Worm (Caenorhabditis elegans) whole organism, mixed stage, embryonic: ENCODE data around the gene R10D12.6.

Experiments used
- M03D4.4 ChIP-seq: sonication (generic microtip); optimal IDR thresholded peaks from 2 replicates; lab custom pipeline; 2017; ENCODE audit warnings: mild to moderate bottlenecking, missing genetic modification characterization, missing compliant biosample characterization
- bed-3 ChIP-seq: fragments of 200-800 bp; sonication (Bioruptor generic); optimal IDR thresholded peaks from 3 replicates; lab custom pipeline; 2018; ENCODE audit warnings: mild to moderate bottlenecking, missing genetic modification characterization, moderate library complexity, missing compliant biosample characterization
- blmp-1 ChIP-seq: fragments of 150-350 bp; optimal IDR thresholded peaks from 2 replicates; lab custom pipeline; 2014; ENCODE audit warnings: missing biosample characterization, missing genetic modification characterization
- ceh-39 ChIP-seq: fragments of 150-350 bp; optimal IDR thresholded peaks from 2 replicates; lab custom pipeline; 2014; ENCODE audit warnings: missing biosample characterization, missing genetic modification characterization
- ceh-83 ChIP-seq: fragments of 200-800 bp; sonication (Bioruptor generic); optimal IDR thresholded peaks from 2 replicates; lab custom pipeline; 2018; ENCODE audit warnings: mild to moderate bottlenecking, missing genetic modification characterization, missing compliant biosample characterization
- ces-1 ChIP-seq: fragments of 150-350 bp; optimal IDR thresholded peaks from 2 replicates; lab custom pipeline; 2014; ENCODE audit warnings: missing biosample characterization, missing genetic modification reagents, missing genetic modification characterization
- cnd-1 ChIP-seq: fragments of 200-800 bp; sonication (Bioruptor generic); optimal IDR thresholded peaks from 2 replicates; lab custom pipeline; 2018; ENCODE audit warnings: mild to moderate bottlenecking, missing genetic modification characterization, missing compliant biosample characterization
- drap-1 ChIP-seq: fragments of 200-800 bp; sonication (Bioruptor generic); optimal IDR thresholded peaks from 3 replicates; lab custom pipeline; 2018; ENCODE audit warnings: mild to moderate bottlenecking, missing genetic modification characterization, missing compliant biosample characterization
- elt-1 ChIP-seq: sonication (generic microtip); optimal IDR thresholded peaks from 2 replicates; lab custom pipeline; 2017; ENCODE audit warnings: missing genetic modification characterization, mild to moderate bottlenecking, missing compliant biosample characterization, antibody characterized with exemption, moderate library complexity, borderline replicate concordance; ENCODE audit not compliant: insufficient read depth
- elt-3 ChIP-seq: fragments of 150-350 bp; optimal IDR thresholded peaks from 2 replicates; lab custom pipeline; 2014; ENCODE audit warnings: missing biosample characterization, missing genetic modification characterization
- flh-1 ChIP-seq: fragments of 200-800 bp; sonication (Bioruptor generic); optimal IDR thresholded peaks from 2 replicates; lab custom pipeline; 2018; ENCODE audit warnings: mild to moderate bottlenecking, missing genetic modification characterization, moderate library complexity, missing compliant biosample characterization
- ham-2 ChIP-seq: fragments of 200-800 bp; sonication (Bioruptor generic); optimal IDR thresholded peaks from 2 replicates; lab custom pipeline; 2018; ENCODE audit warnings: mild to moderate bottlenecking, missing genetic modification characterization, missing compliant biosample characterization
- hlh-1 ChIP-seq: fragments of 150-350 bp; optimal IDR thresholded peaks from 2 replicates; lab custom pipeline; 2014; ENCODE audit warnings: missing biosample characterization, missing genetic modification reagents, missing genetic modification characterization
- lin-13 ChIP-seq: fragments of 150-350 bp; optimal IDR thresholded peaks from 2 replicates; lab custom pipeline; 2014; ENCODE audit warnings: missing biosample characterization, missing genetic modification characterization
- lin-32 ChIP-seq: fragments of 200-800 bp; sonication (Bioruptor generic); optimal IDR thresholded peaks from 2 replicates; lab custom pipeline; 2018; ENCODE audit warnings: mild to moderate bottlenecking, missing genetic modification characterization, missing compliant biosample characterization
- mab-5 ChIP-seq: fragments of 150-350 bp; optimal IDR thresholded peaks from 2 replicates; lab custom pipeline; 2014; ENCODE audit warnings: missing biosample characterization, missing genetic modification characterization
- mep-1 ChIP-seq: fragments of 150-350 bp; optimal IDR thresholded peaks from 2 replicates; lab custom pipeline; 2017; ENCODE audit warnings: missing biosample characterization, missing genetic modification reagents, missing genetic modification characterization, inconsistent platforms
- mls-2 ChIP-seq: sonication (generic microtip); optimal IDR thresholded peaks from 2 replicates; lab custom pipeline; 2016; ENCODE audit warnings: mild to moderate bottlenecking, missing genetic modification characterization, moderate library complexity, missing compliant biosample characterization
- nhr-12 ChIP-seq: fragments of 150-350 bp; optimal IDR thresholded peaks from 2 replicates; lab custom pipeline; 2014; ENCODE audit warnings: missing biosample characterization, missing genetic modification characterization
- nhr-2 ChIP-seq: fragments of 150-350 bp; optimal IDR thresholded peaks from 2 replicates; lab custom pipeline; 2014; ENCODE audit warnings: missing biosample characterization, missing genetic modification characterization
- nhr-237 ChIP-seq: fragments of 150-350 bp; optimal IDR thresholded peaks from 2 replicates; lab custom pipeline; 2014; ENCODE audit warnings: missing biosample characterization, missing genetic modification characterization
- nhr-28 ChIP-seq: fragments of 150-350 bp; optimal IDR thresholded peaks from 2 replicates; lab custom pipeline; 2014; ENCODE audit warnings: missing biosample characterization, missing genetic modification characterization
- nhr-76 ChIP-seq: sonication (generic microtip); optimal IDR thresholded peaks from 2 replicates; lab custom pipeline; 2017; ENCODE audit warnings: missing biosample characterization, missing genetic modification characterization
- snpc-4 ChIP-seq: fragments of 150-350 bp; optimal IDR thresholded peaks from 2 replicates; lab custom pipeline; 2014; ENCODE audit warnings: missing biosample characterization, missing genetic modification characterization
- tbx-8 ChIP-seq: fragments of 200-800 bp; sonication (Bioruptor generic); optimal IDR thresholded peaks from 2 replicates; lab custom pipeline; 2018; ENCODE audit warnings: mild to moderate bottlenecking, missing genetic modification characterization, moderate library complexity, missing compliant biosample characterization
- unc-120 ChIP-seq: sonication (generic microtip); optimal IDR thresholded peaks from 2 replicates; lab custom pipeline; 2017; ENCODE audit warnings: missing genetic modification characterization, missing compliant biosample characterization; ENCODE audit not compliant: poor library complexity, severe bottlenecking
- unc-39 ChIP-seq: fragments of 150-350 bp; optimal IDR thresholded peaks from 2 replicates; lab custom pipeline; 2014; ENCODE audit warnings: missing biosample characterization, missing genetic modification characterization
- zip-8 ChIP-seq: fragments of 150-350 bp; optimal IDR thresholded peaks from 2 replicates; lab custom pipeline; 2014; ENCODE audit warnings: missing biosample characterization, missing genetic modification characterization

Gene R10D12.6

DNA sequence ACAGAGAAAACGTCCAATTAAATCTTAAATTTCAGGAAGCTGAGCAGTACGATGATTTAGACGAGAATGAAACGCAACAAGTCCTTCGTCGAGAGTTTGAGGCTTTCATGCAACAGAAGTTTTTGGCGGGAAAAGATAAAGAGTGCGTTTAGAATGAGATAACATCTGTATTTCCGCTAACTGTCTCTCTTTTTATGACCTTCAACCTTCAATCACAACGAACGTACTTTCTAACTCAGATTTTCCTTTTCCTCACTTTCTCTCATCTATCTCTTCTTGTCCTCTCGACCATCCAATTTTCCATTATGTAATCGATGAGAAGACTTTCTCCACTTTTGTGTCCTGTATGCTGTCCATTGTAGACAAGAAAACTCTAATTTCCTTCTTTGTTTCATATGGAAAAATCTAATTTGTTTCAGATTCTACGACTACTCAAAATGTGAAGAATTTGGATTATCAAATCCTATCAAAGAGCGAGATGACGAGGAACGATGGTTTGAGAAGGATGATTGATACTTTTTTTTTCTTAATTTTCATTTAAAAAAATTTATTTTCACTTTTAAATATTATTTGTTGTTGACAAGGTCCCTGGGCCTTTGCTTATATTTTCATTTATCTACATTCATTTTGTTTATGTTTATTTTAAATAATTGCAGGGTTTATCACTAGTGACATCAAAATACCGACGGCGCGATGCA, 14.3 kb downstream of the R10D12.6 start, which contains the start of gene sao-1:
Gene sao-1, plus strand, starts transcription at position 648 of the 698 bp plus-strand sequence.
- TF ChIP-seq elt-1 (tag; lab: Kevin White, UChicago) (peak; percentile 80), mep-1 (no peak), blmp-1 (tag; lab: Kevin White, UChicago) (peak; percentile 79)

DNA sequence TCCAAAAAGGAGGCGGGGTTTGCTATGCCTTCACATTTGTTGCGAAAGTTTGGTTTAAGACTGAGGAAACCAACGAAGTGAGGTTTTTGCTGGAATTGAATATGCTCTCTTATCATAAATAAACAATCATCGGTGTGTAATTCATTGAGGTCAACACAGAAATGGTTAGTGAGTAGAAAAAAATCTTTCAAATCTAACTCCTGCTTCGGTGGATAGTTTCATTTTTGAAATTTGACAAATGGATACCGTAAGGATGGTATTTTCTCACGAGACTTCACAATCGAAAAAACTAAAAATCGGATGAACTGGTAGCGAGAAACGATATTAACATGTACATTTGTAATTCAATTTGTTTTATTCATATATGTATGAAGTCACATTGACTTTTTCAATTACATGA, 31.7 kb downstream of the R10D12.6 start, which contains the start of gene eol-1:
Gene eol-1, minus strand, starts transcription at position 101 of the 400 bp plus-strand sequence.
- no peak for TF ChIP-seq ceh-39 (tag; lab: Kevin White, UChicago)
- TF ChIP-seq nhr-12 (tag; lab: Kevin White, UChicago), result no peak
- no peak for TF ChIP-seq unc-39 (tag; lab: Kevin White, UChicago)
- TF ChIP-seq, all 35 proteins: peak for 0

DNA sequence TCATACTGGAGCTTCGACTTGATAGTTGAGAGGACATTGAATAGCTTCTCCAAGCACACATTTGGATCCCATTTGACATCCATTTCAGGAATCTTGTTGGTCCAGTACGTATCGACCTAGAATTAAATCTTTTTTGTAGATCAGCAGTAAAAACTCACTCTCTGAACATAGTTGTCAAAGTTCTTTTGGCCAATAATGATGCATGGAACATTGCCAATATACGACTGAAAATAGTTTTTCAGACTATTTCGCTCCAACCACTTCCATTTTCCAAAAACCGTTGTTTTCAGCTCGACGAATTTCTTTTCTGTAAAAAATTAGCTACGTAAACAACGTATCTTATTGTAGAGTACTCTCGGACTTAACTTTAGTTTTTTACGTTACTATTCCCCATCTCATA, 32.6 kb downstream of the R10D12.6 start:
- TF ChIP-seq ces-1 (no peak), unc-39 (tag; lab: Kevin White, UChicago) (no peak), tbx-8 (GFP tag; lab: Kevin White, UChicago) (no peak), hlh-1 (tag; lab: Kevin White, UChicago) (no peak), nhr-76 (tag; lab: Kevin White, UChicago) (no peak), ceh-39 (tag; lab: Kevin White, UChicago) (no peak), mls-2 (tag; lab: Kevin White, UChicago) (no peak)
- TF ChIP-seq, all 35 proteins: peak for 0

DNA sequence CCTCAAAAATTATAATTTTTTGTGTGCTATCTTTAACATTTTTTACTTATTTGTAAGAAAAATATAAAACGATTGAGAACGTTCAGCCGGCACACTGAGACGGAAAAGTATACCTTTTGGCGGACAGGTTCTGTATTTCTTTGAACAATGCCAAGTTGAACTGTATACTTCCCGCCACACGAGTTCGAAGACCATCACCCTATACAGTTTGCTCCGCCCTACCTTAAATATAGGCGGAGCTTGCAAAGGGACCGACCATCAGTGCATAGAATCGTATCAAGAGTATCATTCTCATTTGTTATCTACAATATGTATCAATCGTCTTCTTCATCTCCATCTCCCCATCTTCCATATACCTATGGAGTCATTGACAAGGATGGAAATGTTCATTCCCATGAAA, 35.7 kb downstream of the R10D12.6 start, which contains the start of gene end-1:
Gene end-1, plus strand, starts transcription at position 301 of the 400 bp plus-strand sequence.
- no peak for TF ChIP-seq ceh-83
- TF ChIP-seq lin-32, result no peak
- TF ChIP-seq tbx-8 (GFP tag; lab: Kevin White, UChicago), result no peak
- no peak for TF ChIP-seq nhr-28
- TF ChIP-seq zip-8 (tag; lab: Kevin White, UChicago), result no peak

DNA sequence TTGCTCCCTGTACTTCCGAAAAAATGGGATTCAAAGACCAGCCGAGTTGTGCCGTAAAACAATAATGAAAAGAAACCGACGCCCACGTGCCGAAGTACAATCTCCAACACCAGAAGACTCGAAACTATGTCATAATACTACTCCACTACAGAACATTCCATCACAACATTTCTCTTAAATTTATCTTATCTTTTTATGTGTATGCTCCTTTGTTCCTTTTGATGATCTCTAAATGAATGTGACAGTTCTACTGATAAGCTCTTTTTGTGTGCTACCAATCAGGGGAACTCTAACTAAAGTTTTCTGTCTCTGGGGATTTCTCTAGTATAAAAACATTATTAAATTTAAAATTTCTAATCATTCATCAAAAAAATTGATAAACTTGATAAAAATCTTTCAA, 37.7 kb downstream of the R10D12.6 start:
- TF ChIP-seq mab-5 (tag; lab: Kevin White, UChicago) (no peak), mep-1 (no peak), flh-1 (GFP tag; lab: Kevin White, UChicago) (no peak), ceh-39 (tag; lab: Kevin White, UChicago) (no peak), nhr-237 (tag; lab: Kevin White, UChicago) (no peak), ham-2 (no peak), lin-13 (no peak), nhr-76 (tag; lab: Kevin White, UChicago) (no peak), unc-120 (tag; lab: Kevin White, UChicago) (no peak), drap-1 (GFP tag; lab: Kevin White, UChicago) (no peak), cnd-1 (tag; lab: Kevin White, UChicago) (no peak), bed-3 (GFP tag; lab: Kevin White, UChicago) (no peak), nhr-28 (no peak), snpc-4 (tag; lab: Kevin White, UChicago) (no peak), hlh-1 (tag; lab: Kevin White, UChicago) (no peak), blmp-1 (tag; lab: Kevin White, UChicago) (no peak), lin-32 (no peak), elt-3 (tag; lab: Kevin White, UChicago) (no peak), nhr-2 (no peak)

DNA sequence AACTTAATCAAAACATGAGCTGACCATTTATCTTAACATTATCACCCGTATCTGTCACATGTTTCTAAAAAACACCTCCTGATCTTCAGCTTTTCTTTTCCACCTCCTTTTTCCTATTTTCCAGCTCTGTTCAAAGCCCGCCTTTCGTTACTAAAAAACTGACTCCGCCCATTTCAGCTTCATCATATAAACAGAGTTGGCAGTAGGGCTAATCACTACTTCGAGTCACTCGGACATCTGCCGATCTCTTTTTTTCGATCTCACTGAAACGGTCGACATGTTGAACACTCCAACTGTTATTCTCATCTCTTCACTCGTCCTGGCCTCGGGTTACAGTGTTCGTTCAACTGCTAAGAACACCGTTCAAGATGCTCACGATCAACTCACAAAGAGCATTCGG, 43.4 kb downstream of the R10D12.6 start, which contains the start of gene droe-4:
Gene droe-4, plus strand, starts transcription at position 172 of the 400 bp plus-strand sequence.
- TF ChIP-seq M03D4.4 (tag; lab: Kevin White, UChicago), result no peak
- no peak for TF ChIP-seq ceh-39 (tag; lab: Kevin White, UChicago)
- no peak for TF ChIP-seq blmp-1 (tag; lab: Kevin White, UChicago)
- no peak for TF ChIP-seq mep-1
- no peak for TF ChIP-seq mab-5 (tag; lab: Kevin White, UChicago)
- TF ChIP-seq drap-1 (GFP tag; lab: Kevin White, UChicago), result no peak
- TF ChIP-seq nhr-76 (tag; lab: Kevin White, UChicago), result no peak
- TF ChIP-seq tbx-8 (GFP tag; lab: Kevin White, UChicago), result no peak
- no peak for TF ChIP-seq elt-1 (tag; lab: Kevin White, UChicago)
